Worm (Caenorhabditis elegans): Measurements from ENCODE around the gene Y57G11C.28.
"Not testable (repeated sequence)": the region's sequence is repeated elsewhere in the genome, so short reads cannot be mapped to it uniquely, and the experiment has no call there.

ce11 chrIV:14938596-14938995, 9.1 kb downstream of the Y57G11C.28 start, which contains the start of gene Y57G11C.30:
- TF ChIP-seq dao-5, him-1, W03F9.2 (tag; optimal IDR thresholded peaks at IDR 0.05): not testable (repeated sequence)

All from whole organism, L4/young adult.